Worm (Caenorhabditis elegans) whole organism, young adult: Measurements from ENCODE around the gene srx-129.
A peak's percentile ranks its signal among the peaks of the same experiment; 100 is the strongest.

ENCODE experiments used
- D2030.7 ChIP-seq: fragments of 200-800 bp; sonication (Bioruptor generic); IDR thresholded peaks from 2 replicates; pipeline ENCODE4 v1.3.6; 2022; ENCODE audit warnings: missing genetic modification reagents, missing genetic modification characterization, missing compliant biosample characterization
- F33H1.4 ChIP-seq: fragments of 200-800 bp; sonication (Bioruptor generic); IDR thresholded peaks from 2 replicates; pipeline ENCODE4 v1.3.6; 2022; ENCODE audit warnings: missing genetic modification reagents, missing genetic modification characterization, missing compliant biosample characterization
- F37B4.10 ChIP-seq: fragments of 200-800 bp; sonication (Bioruptor generic); IDR thresholded peaks from 2 replicates; pipeline ENCODE4 v1.3.6; 2022; ENCODE audit warnings: missing genetic modification characterization, missing compliant biosample characterization
- F52B5.7 ChIP-seq: sonication (generic microtip); optimal IDR thresholded peaks from 2 replicates; lab custom pipeline; 2016; ENCODE audit warnings: mild to moderate bottlenecking, missing genetic modification characterization, missing compliant biosample characterization
- F55B11.4 ChIP-seq: sonication (generic microtip); optimal IDR thresholded peaks from 2 replicates; lab custom pipeline; 2016; ENCODE audit warnings: missing compliant biosample characterization, missing genetic modification characterization, borderline replicate concordance; ENCODE audit not compliant: insufficient read depth
- atf-7 ChIP-seq: sonication (generic microtip); optimal IDR thresholded peaks from 2 replicates; lab custom pipeline; 2017; ENCODE audit warnings: mild to moderate bottlenecking, missing genetic modification characterization, missing compliant biosample characterization
- athp-1 ChIP-seq: sonication (generic microtip); optimal IDR thresholded peaks from 2 replicates; lab custom pipeline; 2017; ENCODE audit warnings: mild to moderate bottlenecking, missing genetic modification characterization, missing compliant biosample characterization
- attf-5 ChIP-seq: fragments of 200-800 bp; sonication (Bioruptor generic); optimal IDR thresholded peaks from 2 replicates; lab custom pipeline; 2018; ENCODE audit warnings: mild to moderate bottlenecking, missing genetic modification characterization, missing compliant biosample characterization
- attf-6 ChIP-seq: fragments of 200-800 bp; sonication (Bioruptor generic); IDR thresholded peaks from 2 replicates; pipeline ENCODE4 v1.3.6; 2022; ENCODE audit warnings: missing genetic modification reagents, missing genetic modification characterization, missing compliant biosample characterization
- cebp-2 ChIP-seq: fragments of 200-800 bp; sonication (Bioruptor generic); IDR thresholded peaks from 2 replicates; pipeline ENCODE4 v1.3.6; 2022; ENCODE audit warnings: missing genetic modification characterization, missing compliant biosample characterization
- ceh-27 ChIP-seq: fragments of 200-800 bp; sonication (Bioruptor generic); optimal IDR thresholded peaks from 2 replicates; lab custom pipeline; 2018; ENCODE audit warnings: mild to moderate bottlenecking, missing genetic modification characterization, moderate library complexity, missing compliant biosample characterization
- ceh-40 ChIP-seq: fragments of 200-800 bp; sonication (Bioruptor generic); IDR thresholded peaks from 2 replicates; pipeline ENCODE4 v1.3.6; 2022; ENCODE audit warnings: missing genetic modification characterization, missing compliant biosample characterization
- ceh-58 ChIP-seq: fragments of 200-800 bp; sonication (Bioruptor generic); IDR thresholded peaks from 2 replicates; pipeline ENCODE4 v1.3.6; 2022; ENCODE audit warnings: missing genetic modification characterization, missing compliant biosample characterization
- dox-1 ChIP-seq: fragments of 200-800 bp; sonication (Bioruptor generic); IDR thresholded peaks from 2 replicates; pipeline ENCODE4 v1.3.6; 2022; ENCODE audit warnings: missing genetic modification reagents, missing genetic modification characterization, missing compliant biosample characterization
- dpff-1 ChIP-seq: sonication (generic microtip); optimal IDR thresholded peaks from 2 replicates; lab custom pipeline; 2017; ENCODE audit warnings: mild to moderate bottlenecking, missing genetic modification characterization, missing compliant biosample characterization
- ekl-4 ChIP-seq: fragments of 200-800 bp; sonication (Bioruptor generic); IDR thresholded peaks from 2 replicates; pipeline ENCODE4 v1.3.6; 2022; ENCODE audit warnings: missing genetic modification reagents, missing genetic modification characterization, missing compliant biosample characterization
- hmg-20 ChIP-seq: fragments of 200-800 bp; sonication (Bioruptor generic); IDR thresholded peaks from 2 replicates; pipeline ENCODE4 v1.3.6; 2022; ENCODE audit warnings: missing genetic modification reagents, missing genetic modification characterization, missing compliant biosample characterization
- let-607 ChIP-seq, 2 experiments: fragments of 200-800 bp in 1 of 2; sonication (Bioruptor generic) in 1 of 2; sonication (generic microtip) in 1 of 2; optimal IDR thresholded peaks; 2 replicates each; lab custom pipeline; 2016 to 2018; ENCODE audit warnings: mild to moderate bottlenecking in 2 of 2, missing compliant biosample characterization in 2 of 2, missing genetic modification characterization in 2 of 2, moderate library complexity in 2 of 2, missing genotype in 1 of 2
- lin-26 ChIP-seq: fragments of 200-800 bp; sonication (Bioruptor generic); IDR thresholded peaks from 2 replicates; pipeline ENCODE4 v1.3.6; 2022; ENCODE audit warnings: missing genetic modification reagents, missing genetic modification characterization, missing compliant biosample characterization
- lin-40 ChIP-seq: sonication (generic microtip); optimal IDR thresholded peaks from 2 replicates; lab custom pipeline; 2016; ENCODE audit warnings: missing genetic modification characterization, mild to moderate bottlenecking, missing compliant biosample characterization, missing genotype, missing genetic modification reagents
- lir-1 ChIP-seq: fragments of 200-800 bp; sonication (Bioruptor generic); conservative IDR thresholded peaks from 2 replicates; pipeline ENCODE4 v1.3.6; 2022; ENCODE audit warnings: missing genetic modification reagents, missing genetic modification characterization, missing compliant biosample characterization
- madf-6 ChIP-seq: fragments of 200-800 bp; sonication (Bioruptor generic); IDR thresholded peaks from 2 replicates; pipeline ENCODE4 v1.3.6; 2022; ENCODE audit warnings: missing genetic modification reagents, missing genetic modification characterization, missing compliant biosample characterization
- madf-8 ChIP-seq: fragments of 200-800 bp; sonication (Bioruptor generic); conservative IDR thresholded peaks from 2 replicates; pipeline ENCODE4 v1.3.6; 2022; ENCODE audit warnings: missing genetic modification reagents, missing genetic modification characterization, missing compliant biosample characterization
- mcd-1 ChIP-seq: fragments of 200-800 bp; sonication (Bioruptor generic); IDR thresholded peaks from 2 replicates; pipeline ENCODE4 v1.3.6; 2022; ENCODE audit warnings: missing genetic modification reagents, missing genetic modification characterization, missing compliant biosample characterization
- nfya-1 ChIP-seq: sonication (generic microtip); optimal IDR thresholded peaks from 2 replicates; lab custom pipeline; 2017; ENCODE audit warnings: antibody characterized with exemption, missing compliant biosample characterization, missing genetic modification characterization, borderline replicate concordance; ENCODE audit not compliant: insufficient read depth
- nfya-2 ChIP-seq: fragments of 200-800 bp; sonication (Bioruptor generic); IDR thresholded peaks from 2 replicates; pipeline ENCODE4 v1.3.6; 2022; ENCODE audit warnings: missing genetic modification reagents, missing genetic modification characterization, missing compliant biosample characterization
- nhr-179 ChIP-seq: sonication (generic microtip); optimal IDR thresholded peaks from 2 replicates; lab custom pipeline; 2016; ENCODE audit warnings: mild to moderate bottlenecking, missing genetic modification characterization, missing compliant biosample characterization
- nhr-27 ChIP-seq: fragments of 200-800 bp; sonication (Bioruptor generic); optimal IDR thresholded peaks from 2 replicates; lab custom pipeline; 2018; ENCODE audit warnings: mild to moderate bottlenecking, missing genetic modification characterization, moderate library complexity, missing compliant biosample characterization
- nhr-80 ChIP-seq: sonication (generic microtip); optimal IDR thresholded peaks from 2 replicates; lab custom pipeline; 2016; ENCODE audit warnings: missing genetic modification characterization, missing compliant biosample characterization
- nhr-90 ChIP-seq: sonication (generic microtip); optimal IDR thresholded peaks from 2 replicates; lab custom pipeline; 2016; ENCODE audit warnings: missing genotype, mild to moderate bottlenecking, missing genetic modification characterization, missing compliant biosample characterization
- pbrm-1 ChIP-seq: fragments of 200-800 bp; sonication (Bioruptor generic); IDR thresholded peaks from 2 replicates; pipeline ENCODE4 v1.3.6; 2022; ENCODE audit warnings: missing genetic modification reagents, missing genetic modification characterization, missing compliant biosample characterization
- pha-4 ChIP-seq: fragments of 150-350 bp; sonication (generic microtip); optimal IDR thresholded peaks from 2 replicates; lab custom pipeline; 2014; ENCODE audit warnings: missing biosample characterization, missing genetic modification reagents, missing genetic modification characterization
- snpc-1.3 ChIP-seq: sonication (generic microtip); optimal IDR thresholded peaks from 2 replicates; lab custom pipeline; 2017; ENCODE audit warnings: missing genetic modification characterization, mild to moderate bottlenecking, missing compliant biosample characterization, antibody characterized with exemption, moderate library complexity, missing genotype, missing genetic modification reagents; ENCODE audit not compliant: insufficient read depth
- snpc-3.4 ChIP-seq: sonication (generic microtip); optimal IDR thresholded peaks from 2 replicates; lab custom pipeline; 2017; ENCODE audit warnings: missing genetic modification characterization, mild to moderate bottlenecking, missing compliant biosample characterization, antibody characterized with exemption, moderate library complexity, missing genotype, missing genetic modification reagents
- snpc-4 ChIP-seq, 5 experiments: fragments of 150-350 bp in 1 of 5; sonication (generic microtip) in 4 of 5; optimal IDR thresholded peaks; 2 replicates each; lab custom pipeline; 2014 to 2018; ENCODE audit warnings: missing genetic modification characterization in 5 of 5, missing biosample characterization in 3 of 5, antibody characterized with exemption in 2 of 5, mild to moderate bottlenecking in 2 of 5, missing compliant biosample characterization in 2 of 5, missing genotype in 2 of 5, moderate library complexity in 2 of 5, missing genetic modification reagents in 1 of 5
- sptf-2 ChIP-seq: fragments of 200-800 bp; sonication (Bioruptor generic); optimal IDR thresholded peaks from 2 replicates; lab custom pipeline; 2018; ENCODE audit warnings: mild to moderate bottlenecking, missing genetic modification characterization, missing compliant biosample characterization
- tbp1 ChIP-seq: fragments of 200-800 bp; sonication (Bioruptor generic); optimal IDR thresholded peaks from 2 replicates; lab custom pipeline; 2018; ENCODE audit warnings: mild to moderate bottlenecking, missing genetic modification characterization, missing compliant biosample characterization
- tlf-1 ChIP-seq: fragments of 200-800 bp; sonication (Bioruptor generic); optimal IDR thresholded peaks from 2 replicates; lab custom pipeline; 2018; ENCODE audit warnings: mild to moderate bottlenecking, missing genetic modification characterization, missing compliant biosample characterization
- unc-130 ChIP-seq: sonication (generic microtip); optimal IDR thresholded peaks from 2 replicates; lab custom pipeline; 2016; ENCODE audit warnings: missing genetic modification reagents, missing genetic modification characterization, missing compliant biosample characterization
- zfh-2 ChIP-seq: fragments of 200-800 bp; sonication (Bioruptor generic); conservative IDR thresholded peaks from 2 replicates; pipeline ENCODE4 v1.3.6; 2022; ENCODE audit warnings: missing genetic modification reagents, missing genetic modification characterization, missing compliant biosample characterization
- ztf-26 ChIP-seq: sonication (generic microtip); optimal IDR thresholded peaks from 2 replicates; lab custom pipeline; 2017; ENCODE audit warnings: missing genetic modification characterization, missing compliant biosample characterization
- ztf-28 ChIP-seq: fragments of 200-800 bp; sonication (Bioruptor generic); IDR thresholded peaks from 2 replicates; pipeline ENCODE4 v1.3.6; 2022; ENCODE audit warnings: missing genetic modification reagents, missing genetic modification characterization, missing compliant biosample characterization
- ztf-3 ChIP-seq: fragments of 200-800 bp; sonication (Bioruptor generic); optimal IDR thresholded peaks from 2 replicates; lab custom pipeline; 2018; ENCODE audit warnings: mild to moderate bottlenecking, missing genetic modification characterization, missing compliant biosample characterization
- ztf-6 ChIP-seq: fragments of 200-800 bp; sonication (Bioruptor generic); IDR thresholded peaks from 2 replicates; pipeline ENCODE4 v1.3.6; 2022; ENCODE audit warnings: missing genetic modification reagents, missing genetic modification characterization, missing compliant biosample characterization

The srx-129 gene

ce11 chrV:13833951-13834350 is at the start of gene srx-129:
Gene srx-129, plus strand, starts transcription at chrV:13834251.
- TF ChIP-seq athp-1 (tag; lab: Kevin White, UChicago) (no peak), pbrm-1 (GFP tag; lab: Robert Waterston, UW) (no peak), F52B5.7 (no peak), lin-40 (no peak), tbp1 (no peak), lir-1 (GFP tag; lab: Robert Waterston, UW) (no peak), hmg-20 (GFP tag; lab: Robert Waterston, UW) (no peak), atf-7 (tag; lab: Kevin White, UChicago) (no peak), F55B11.4 (tag; lab: Kevin White, UChicago) (no peak), D2030.7 (GFP tag; lab: Robert Waterston, UW) (no peak), attf-6 (GFP tag; lab: Robert Waterston, UW) (no peak), pha-4 (tag; lab: Kevin White, UChicago) (no peak), sptf-2 (no peak), snpc-1.3 (tag; lab: Kevin White, UChicago) (no peak), ceh-40 (no peak), lin-26 (GFP tag; lab: Robert Waterston, UW) (no peak), ekl-4 (no peak), nhr-80 (tag; lab: Kevin White, UChicago) (no peak), dpff-1 (tag; lab: Kevin White, UChicago) (no peak)

- TF ChIP-seq snpc-1.3 (tag; lab: Kevin White, UChicago) (no peak), ztf-26 (tag; lab: Kevin White, UChicago) (no peak), snpc-3.4 (no peak), ceh-58 (GFP tag; lab: Robert Waterston, UW) (no peak), let-607 (tag; optimal IDR thresholded peaks at IDR 0.05; lab: Kevin White, UChicago) (no peak), nfya-1 (tag; lab: Kevin White, UChicago) (no peak), ztf-6 (no peak), pha-4 (tag; lab: Kevin White, UChicago) (no peak), tlf-1 (no peak), ztf-3 (GFP tag; lab: Kevin White, UChicago) (no peak), nhr-27 (tag; lab: Kevin White, UChicago) (no peak), cebp-2 (GFP tag; lab: Robert Waterston, UW) (no peak), lir-1 (GFP tag; lab: Robert Waterston, UW) (no peak)
These were observed 48.3 kb upstream of the srx-129 start for ce11 chrV:13785767-13786166.

ce11 chrV:13787225-13787898 is 46.7 kb upstream of the srx-129 start, which contains the start of the genes F53C11.4 and F53C11.5:
Gene F53C11.4, minus strand, starts transcription at chrV:13787352.
Gene F53C11.5, plus strand, starts transcription at chrV:13787549.
- TF ChIP-seq mcd-1 (GFP tag; lab: Robert Waterston, UW) (peak; percentile 14; the same call in 1 of the 2 replicates), snpc-4 (GFP tag; optimal IDR thresholded peaks at IDR 0.05; lab: Kevin White, UChicago) (peak; percentile 20), snpc-4 (tag; optimal IDR thresholded peaks at IDR 0.05; lab: Kevin White, UChicago) (peak in 2 of 4 experiments; percentile 18 to 42), ekl-4 (no peak), nhr-179 (no peak), unc-130 (no peak), nhr-27 (tag; lab: Kevin White, UChicago) (no peak), dox-1 (GFP tag; lab: Robert Waterston, UW) (peak; percentile 53; the same call in 1 of the 2 replicates), zfh-2 (GFP tag; lab: Robert Waterston, UW) (no peak), madf-6 (GFP tag; lab: Robert Waterston, UW) (peak; percentile 79), nfya-2 (no peak), madf-8 (GFP tag; lab: Robert Waterston, UW) (peak; percentile 59), nhr-80 (tag; lab: Kevin White, UChicago) (peak; percentile 33), nhr-90 (no peak), F33H1.4 (GFP tag; lab: Robert Waterston, UW) (peak; percentile 89), F37B4.10 (GFP tag; lab: Robert Waterston, UW) (no peak), ztf-28 (GFP tag; lab: Robert Waterston, UW) (no peak), attf-5 (peak; percentile 13), snpc-1.3 (tag; lab: Kevin White, UChicago) (peak; percentile 9), ceh-27 (GFP tag; lab: Kevin White, UChicago) (no peak)
